Worm (Caenorhabditis elegans) whole organism, L2 larva: ENCODE data around the gene nhr-116.
"Not testable (repeated sequence)": the region's sequence is repeated elsewhere in the genome, so short reads cannot be mapped to it uniquely, and the experiment has no call there.

ENCODE experiments used
- C34F6.9 ChIP-seq: fragments of 150-350 bp; optimal IDR thresholded peaks from 2 replicates; lab custom pipeline; 2014; ENCODE audit warnings: missing biosample characterization, missing genetic modification characterization
- F13H6.1 ChIP-seq: sonication (generic microtip); optimal IDR thresholded peaks from 2 replicates; lab custom pipeline; 2016; ENCODE audit warnings: missing genetic modification characterization, missing compliant biosample characterization
- R02D3.7 ChIP-seq: fragments of 150-350 bp; optimal IDR thresholded peaks from 2 replicates; lab custom pipeline; 2014; ENCODE audit warnings: missing biosample characterization, missing genetic modification characterization
- ZK546.5 ChIP-seq: sonication (generic microtip); optimal IDR thresholded peaks from 2 replicates; lab custom pipeline; 2017; ENCODE audit warnings: missing biosample characterization, missing genetic modification characterization
- aly-2 ChIP-seq: fragments of 150-350 bp; optimal IDR thresholded peaks from 2 replicates; lab custom pipeline; 2014; ENCODE audit warnings: missing biosample characterization, missing genetic modification characterization
- ama-1 ChIP-seq: fragments of 150-350 bp; optimal IDR thresholded peaks from 2 replicates; lab custom pipeline; 2018; ENCODE audit warnings: inconsistent platforms
- blmp-1 ChIP-seq: sonication (generic microtip); optimal IDR thresholded peaks from 2 replicates; lab custom pipeline; 2017; ENCODE audit warnings: missing genetic modification characterization, mild to moderate bottlenecking, missing compliant biosample characterization, antibody characterized with exemption, moderate library complexity; ENCODE audit not compliant: insufficient read depth
- ceh-16 ChIP-seq: fragments of 150-350 bp; optimal IDR thresholded peaks from 2 replicates; lab custom pipeline; 2014; ENCODE audit warnings: missing biosample characterization, missing genetic modification characterization
- crh-2 ChIP-seq: sonication (generic microtip); optimal IDR thresholded peaks from 2 replicates; lab custom pipeline; 2017; ENCODE audit warnings: missing biosample characterization, missing genetic modification characterization
- egl-27 ChIP-seq: sonication (generic microtip); optimal IDR thresholded peaks from 3 replicates; lab custom pipeline; 2017; ENCODE audit warnings: missing biosample characterization, missing genetic modification reagents, missing genetic modification characterization
- elt-3 ChIP-seq: sonication (generic microtip); optimal IDR thresholded peaks from 2 replicates; lab custom pipeline; 2017; ENCODE audit warnings: missing biosample characterization, missing genetic modification characterization
- gmeb-1 ChIP-seq: fragments of 150-350 bp; optimal IDR thresholded peaks from 2 replicates; lab custom pipeline; 2014; ENCODE audit warnings: missing biosample characterization, missing genetic modification characterization
- lin-13 ChIP-seq: fragments of 150-350 bp; optimal IDR thresholded peaks from 2 replicates; lab custom pipeline; 2014; ENCODE audit warnings: missing biosample characterization, missing genetic modification reagents, missing genetic modification characterization
- lin-39 ChIP-seq: fragments of 150-350 bp; optimal IDR thresholded peaks from 2 replicates; lab custom pipeline; 2014; ENCODE audit warnings: missing biosample characterization, missing genetic modification reagents, missing genetic modification characterization
- lsy-2 ChIP-seq, 2 experiments: fragments of 150-350 bp in 1 of 2; sonication (generic microtip) in 1 of 2; optimal IDR thresholded peaks; 2 replicates each; lab custom pipeline; 2014 to 2017; ENCODE audit warnings: missing biosample characterization in 2 of 2, missing genetic modification characterization in 2 of 2
- nhr-11 ChIP-seq: fragments of 150-350 bp; optimal IDR thresholded peaks from 2 replicates; lab custom pipeline; 2014; ENCODE audit warnings: missing biosample characterization, missing genetic modification characterization
- nhr-12 ChIP-seq: fragments of 150-350 bp; optimal IDR thresholded peaks from 2 replicates; lab custom pipeline; 2014; ENCODE audit warnings: missing biosample characterization, missing genetic modification characterization
- nhr-21 ChIP-seq: fragments of 150-350 bp; optimal IDR thresholded peaks from 2 replicates; lab custom pipeline; 2014; ENCODE audit warnings: missing biosample characterization, missing genetic modification characterization
- nhr-6 ChIP-seq: fragments of 150-350 bp; optimal IDR thresholded peaks from 2 replicates; lab custom pipeline; 2014; ENCODE audit warnings: missing biosample characterization, missing genetic modification characterization
- nhr-77 ChIP-seq: fragments of 150-350 bp; optimal IDR thresholded peaks from 2 replicates; lab custom pipeline; 2014; ENCODE audit warnings: missing biosample characterization, missing genetic modification characterization
- peb-1 ChIP-seq: fragments of 150-350 bp; optimal IDR thresholded peaks from 2 replicates; lab custom pipeline; 2014; ENCODE audit warnings: missing biosample characterization, missing genetic modification characterization
- skn-1 ChIP-seq: sonication (generic microtip); optimal IDR thresholded peaks from 2 replicates; lab custom pipeline; 2017; ENCODE audit warnings: missing biosample characterization, missing genetic modification characterization
- sma-9 ChIP-seq, 2 experiments: fragments of 150-350 bp in 1 of 2; sonication (generic microtip) in 1 of 2; optimal IDR thresholded peaks; 2 replicates each; lab custom pipeline; 2014 to 2016; ENCODE audit warnings: missing genetic modification characterization in 2 of 2, mild to moderate bottlenecking in 1 of 2, missing biosample characterization in 1 of 2, missing compliant biosample characterization in 1 of 2, missing genetic modification reagents in 1 of 2, moderate library complexity in 1 of 2
- unc-39 ChIP-seq: fragments of 150-350 bp; optimal IDR thresholded peaks from 2 replicates; lab custom pipeline; 2014; ENCODE audit warnings: missing biosample characterization, missing genetic modification characterization
- unc-55 ChIP-seq: fragments of 150-350 bp; sonication (generic microtip); optimal IDR thresholded peaks from 3 replicates; lab custom pipeline; 2014; ENCODE audit warnings: missing biosample characterization, missing genetic modification reagents, missing genetic modification characterization
- unc-62 ChIP-seq: fragments of 150-350 bp; optimal IDR thresholded peaks from 2 replicates; lab custom pipeline; 2014; ENCODE audit warnings: missing biosample characterization, missing genetic modification reagents, missing genetic modification characterization
- zag-1 ChIP-seq: fragments of 150-350 bp; optimal IDR thresholded peaks from 2 replicates; lab custom pipeline; 2014; ENCODE audit warnings: missing biosample characterization, missing genetic modification characterization
- ztf-1 ChIP-seq: fragments of 200-800 bp; sonication (Bioruptor generic); conservative IDR thresholded peaks from 2 replicates; pipeline ENCODE4 v1.3.6; 2022; ENCODE audit warnings: missing genetic modification characterization, missing compliant biosample characterization
- ztf-11 ChIP-seq: sonication (generic microtip); optimal IDR thresholded peaks from 2 replicates; lab custom pipeline; 2017; ENCODE audit warnings: missing biosample characterization, missing genetic modification characterization
- ztf-4 ChIP-seq: fragments of 150-350 bp; optimal IDR thresholded peaks from 2 replicates; lab custom pipeline; 2014; ENCODE audit warnings: missing biosample characterization, missing genetic modification characterization

Gene nhr-116

ce11 chrV:16949609-16950008 is 37.6 kb downstream of the nhr-116 start, which contains the start of gene fbxa-111:
Gene fbxa-111, minus strand, starts transcription at chrV:16949709.
- not testable (repeated sequence) for TF ChIP-seq nhr-21; aly-2 (tag; lab: Kevin White, UChicago); unc-55 (GFP tag; lab: Kevin White, UChicago)
- TF ChIP-seq, all 48 proteins: peak for 0; not testable (repeated sequence) for 48

- TF ChIP-seq nhr-77 (tag; lab: Kevin White, UChicago) (no peak), nhr-11 (tag; lab: Kevin White, UChicago) (no peak), nhr-12 (tag; lab: Kevin White, UChicago) (no peak), ztf-11 (tag; lab: Kevin White, UChicago) (no peak), lsy-2 (tag; optimal IDR thresholded peaks at IDR 0.05; lab: Kevin White, UChicago) (no peak), egl-27 (tag; lab: Kevin White, UChicago) (no peak), elt-3 (tag; lab: Kevin White, UChicago) (no peak), crh-2 (tag; lab: Kevin White, UChicago) (no peak), nhr-21 (no peak), C34F6.9 (tag; lab: Kevin White, UChicago) (no peak)
These were observed 38.0 kb downstream of the nhr-116 start for ce11 chrV:16950036-16950435.

- TF ChIP-seq F13H6.1 (tag; lab: Kevin White, UChicago) (no peak), ztf-11 (tag; lab: Kevin White, UChicago) (no peak), skn-1 (tag; lab: Kevin White, UChicago) (no peak), ama-1 (no peak)
These were observed 39.5 kb downstream of the nhr-116 start, which contains the start of gene clec-238 for ce11 chrV:16951504-16951903. Gene clec-238, plus strand, starts transcription at chrV:16951804.

ce11 chrV:16954766-16955165 is 42.7 kb downstream of the nhr-116 start, which contains the start of gene srh-206:
Gene srh-206, minus strand, starts transcription at chrV:16954866.
- TF ChIP-seq unc-55 (GFP tag; lab: Kevin White, UChicago) (no peak), nhr-77 (tag; lab: Kevin White, UChicago) (no peak), lin-39 (tag; lab: Kevin White, UChicago) (no peak), blmp-1 (tag; lab: Kevin White, UChicago) (no peak), ama-1 (no peak), unc-39 (tag; lab: Kevin White, UChicago) (no peak), ztf-1 (GFP tag; lab: Robert Waterston, UW) (no peak), elt-3 (tag; lab: Kevin White, UChicago) (no peak), ztf-11 (tag; lab: Kevin White, UChicago) (no peak), ztf-4 (no peak), nhr-12 (tag; lab: Kevin White, UChicago) (no peak), peb-1 (no peak), F13H6.1 (tag; lab: Kevin White, UChicago) (no peak), lsy-2 (tag; optimal IDR thresholded peaks at IDR 0.05; lab: Kevin White, UChicago) (no peak), zag-1 (tag; lab: Kevin White, UChicago) (no peak), ceh-16 (tag; lab: Kevin White, UChicago) (no peak), ZK546.5 (tag; lab: Kevin White, UChicago) (no peak), nhr-21 (no peak), lin-13 (no peak)

ce11 chrV:16956229-16956628 is 44.2 kb downstream of the nhr-116 start, which contains the start of gene clec-239:
Gene clec-239, plus strand, starts transcription at chrV:16956529.
- TF ChIP-seq gmeb-1 (tag; lab: Kevin White, UChicago) (no peak), nhr-6 (no peak), ztf-4 (no peak), egl-27 (tag; lab: Kevin White, UChicago) (no peak), C34F6.9 (tag; lab: Kevin White, UChicago) (no peak), sma-9 (GFP tag; optimal IDR thresholded peaks at IDR 0.05; lab: Kevin White, UChicago) (no peak), sma-9 (tag; optimal IDR thresholded peaks at IDR 0.05; lab: Kevin White, UChicago) (no peak), R02D3.7 (tag; lab: Kevin White, UChicago) (no peak), peb-1 (no peak), unc-62 (GFP tag; lab: Kevin White, UChicago) (no peak), ceh-16 (tag; lab: Kevin White, UChicago) (no peak), ztf-1 (GFP tag; lab: Robert Waterston, UW) (no peak), nhr-21 (no peak)

- no peak for TF ChIP-seq skn-1 (tag; lab: Kevin White, UChicago)
- TF ChIP-seq ztf-1 (GFP tag; lab: Robert Waterston, UW) = no peak
- TF ChIP-seq, all 48 proteins: peak for 0
These were observed 46.9 kb downstream of the nhr-116 start for ce11 chrV:16958975-16959374.
